Fruit fly (Drosophila melanogaster) Kc167 (cell line): ENCODE data around the gene ppk5.

ENCODE experiments used
- Myc ChIP-seq: fragments of >200 bp; optimal IDR thresholded peaks from 2 replicates; lab custom pipeline; 2017; ENCODE audit warnings: missing external identifiers
- h ChIP-seq: fragments of >200 bp; optimal IDR thresholded peaks from 3 replicates; lab custom pipeline; 2018; ENCODE audit warnings: missing external identifiers
- insv ChIP-seq: fragments of >200 bp; optimal IDR thresholded peaks from 3 replicates; lab custom pipeline; 2018; ENCODE audit warnings: missing external identifiers
- psq ChIP-seq: fragments of >200 bp; optimal IDR thresholded peaks from 2 replicates; lab custom pipeline; 2017; ENCODE audit warnings: missing external identifiers

DNA sequence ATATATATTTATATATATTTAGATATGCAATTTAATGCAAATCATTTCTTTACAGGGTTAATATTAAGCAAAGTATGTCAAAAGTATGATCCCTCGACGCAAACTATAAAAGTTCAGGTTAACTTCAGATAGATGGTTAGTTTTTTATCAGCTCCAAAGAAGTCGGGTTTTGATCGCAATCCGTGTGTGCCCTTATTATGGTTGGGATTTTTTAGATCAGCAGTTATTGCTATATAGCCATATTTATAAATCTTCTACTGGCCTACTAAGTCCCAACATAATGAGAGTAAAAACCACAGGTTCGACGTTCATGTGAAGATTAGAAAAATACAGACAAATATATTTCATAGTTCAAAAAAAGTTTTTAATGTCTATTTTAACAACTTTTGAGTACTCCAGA lies 39.4 kb downstream of the ppk5 start, which contains the start of gene EMC10:
- TF ChIP-seq h (lab: Kevin White, UChicago) (no peak), insv (lab: Kevin White, UChicago) (no peak), psq (lab: Kevin White, UChicago) (no peak), Myc (lab: Kevin White, UChicago) (no peak)
